Worm (Caenorhabditis elegans): ENCODE results near the gene cpna-3.

DNA sequence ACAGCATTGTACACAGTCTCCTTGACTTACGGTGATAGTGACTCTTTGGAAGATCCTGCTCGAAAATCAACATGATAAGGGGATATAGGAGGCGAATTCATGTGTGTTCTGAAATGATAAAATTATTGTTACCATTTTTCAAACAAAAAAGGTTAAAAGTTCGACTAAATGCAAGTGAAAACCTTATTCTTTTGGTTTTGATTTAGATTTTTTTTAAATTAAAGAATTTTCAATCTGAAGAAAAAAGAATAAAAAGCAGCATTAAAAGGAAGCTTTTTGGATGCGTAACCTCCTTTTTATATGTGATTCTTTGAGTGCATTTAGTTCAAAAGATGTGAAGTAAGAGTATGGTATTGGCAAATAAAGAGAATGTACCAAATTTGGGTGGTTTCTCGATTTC is 38.7 kb downstream of the cpna-3 start, which contains the start of gene delm-1:
- no peak for TF ChIP-seq unc-62 (GFP tag; optimal IDR thresholded peaks at IDR 0.05)
- no peak for TF ChIP-seq unc-39 (tag; optimal IDR thresholded peaks at IDR 0.05)

All from whole organism, L2 larva.